Fruit fly (Drosophila melanogaster) whole organism, embryonic: Measurements from ENCODE around the gene CG43051.
A peak's percentile ranks its signal among the peaks of the same experiment; 100 is the strongest.

Source experiments
- Aef1 ChIP-seq: fragments of 200-800 bp; sonication (Bioruptor generic); IDR thresholded peaks from 3 replicates; pipeline ENCODE4 v1.3.6; 2022; ENCODE audit warnings: missing biosample characterization, missing genetic modification characterization
- Asciz ChIP-seq: fragments of 200-800 bp; sonication (Bioruptor generic); optimal IDR thresholded peaks from 2 replicates; lab custom pipeline; 2017; ENCODE audit warnings: missing biosample characterization, mild to moderate bottlenecking, missing genetic modification characterization, missing genetic modification reagents
- CG10321 ChIP-seq: fragments of 200-800 bp; sonication (Bioruptor generic); IDR thresholded peaks from 2 replicates; pipeline ENCODE4 v1.3.6; 2022; ENCODE audit warnings: missing biosample characterization, missing genetic modification characterization
- CG10462 ChIP-seq: fragments of 200-800 bp; sonication (Bioruptor generic); optimal IDR thresholded peaks from 2 replicates; lab custom pipeline; 2016; ENCODE audit warnings: missing biosample characterization, missing genetic modification characterization
- CG10979 ChIP-seq: fragments of 200-800 bp; sonication (Bioruptor generic); optimal IDR thresholded peaks from 2 replicates; lab custom pipeline; 2018; ENCODE audit warnings: missing biosample characterization, mild to moderate bottlenecking, missing genetic modification characterization, moderate library complexity
- CG11085 ChIP-seq: fragments of 200-800 bp; sonication (Bioruptor generic); IDR thresholded peaks from 2 replicates; pipeline ENCODE4 v1.3.6; 2022; ENCODE audit warnings: missing biosample characterization, missing genetic modification characterization
- CG11247 ChIP-seq: fragments of 200-800 bp; sonication (Bioruptor generic); IDR thresholded peaks from 2 replicates; pipeline ENCODE4 v1.3.6; 2022; ENCODE audit warnings: missing biosample characterization, missing genetic modification characterization
- CG11723 ChIP-seq: fragments of 200-800 bp; sonication (Bioruptor generic); optimal IDR thresholded peaks from 2 replicates; lab custom pipeline; 2017; ENCODE audit warnings: missing biosample characterization, mild to moderate bottlenecking, missing genetic modification characterization
- CG12391 ChIP-seq: fragments of 200-800 bp; sonication (Bioruptor generic); optimal IDR thresholded peaks from 3 replicates; lab custom pipeline; 2018; ENCODE audit warnings: missing biosample characterization, mild to moderate bottlenecking, missing genetic modification characterization, moderate library complexity
- CG12942 ChIP-seq: fragments of 200-800 bp; sonication (Bioruptor generic); optimal IDR thresholded peaks from 3 replicates; lab custom pipeline; 2016; ENCODE audit warnings: missing biosample characterization, missing genetic modification characterization
- CG16863 ChIP-seq: fragments of 200-800 bp; sonication (Bioruptor generic); optimal IDR thresholded peaks from 3 replicates; lab custom pipeline; 2016; ENCODE audit warnings: missing biosample characterization, missing genetic modification characterization
- CG17328 ChIP-seq: fragments of 200-800 bp; sonication (Bioruptor generic); IDR thresholded peaks from 2 replicates; pipeline ENCODE4 v1.3.6; 2022; ENCODE audit warnings: missing biosample characterization, missing genetic modification characterization
- CG17829 ChIP-seq: fragments of 200-800 bp; optimal IDR thresholded peaks from 2 replicates; lab custom pipeline; 2019; ENCODE audit warnings: missing biosample characterization, mild to moderate bottlenecking, missing genetic modification characterization, moderate library complexity
- CG18476 ChIP-seq: fragments of 200-800 bp; sonication (Bioruptor generic); optimal IDR thresholded peaks from 2 replicates; lab custom pipeline; 2016; ENCODE audit warnings: missing biosample characterization, mild to moderate bottlenecking, missing genetic modification characterization
- CG2712 ChIP-seq: fragments of 200-800 bp; optimal IDR thresholded peaks from 3 replicates; lab custom pipeline; 2019; ENCODE audit warnings: missing biosample characterization, mild to moderate bottlenecking, missing genetic modification characterization, moderate library complexity
- CG32772 ChIP-seq: fragments of 200-800 bp; sonication (Bioruptor generic); IDR thresholded peaks from 2 replicates; pipeline ENCODE4 v1.3.6; 2022; ENCODE audit warnings: missing biosample characterization, missing genetic modification characterization
- CG33213 ChIP-seq: fragments of 200-800 bp; sonication (Bioruptor generic); optimal IDR thresholded peaks from 3 replicates; lab custom pipeline; 2016; ENCODE audit warnings: missing biosample characterization, missing genetic modification characterization
- CG4328 ChIP-seq: fragments of 200-800 bp; sonication (Bioruptor generic); optimal IDR thresholded peaks from 3 replicates; lab custom pipeline; 2017; ENCODE audit warnings: missing biosample characterization, missing genetic modification reagents, missing genetic modification characterization
- CG4617 ChIP-seq: fragments of 200-800 bp; sonication (Bioruptor generic); optimal IDR thresholded peaks from 3 replicates; lab custom pipeline; 2016; ENCODE audit warnings: missing biosample characterization, missing genetic modification characterization, borderline replicate concordance
- CG6854 ChIP-seq: fragments of 200-800 bp; sonication (Bioruptor generic); optimal IDR thresholded peaks from 3 replicates; lab custom pipeline; 2017; ENCODE audit warnings: missing biosample characterization, mild to moderate bottlenecking, missing genetic modification characterization
- CG7745 ChIP-seq: fragments of 200-800 bp; sonication (Bioruptor generic); optimal IDR thresholded peaks from 2 replicates; lab custom pipeline; 2018; ENCODE audit warnings: missing biosample characterization, mild to moderate bottlenecking, missing genetic modification characterization, moderate library complexity
- CG7839 ChIP-seq: fragments of 200-800 bp; sonication (Bioruptor generic); optimal IDR thresholded peaks from 3 replicates; lab custom pipeline; 2018; ENCODE audit warnings: missing biosample characterization, mild to moderate bottlenecking, missing genetic modification characterization, moderate library complexity
- CG8388 ChIP-seq: fragments of 200-800 bp; sonication (Bioruptor generic); optimal IDR thresholded peaks from 2 replicates; lab custom pipeline; 2019; ENCODE audit warnings: missing biosample characterization, mild to moderate bottlenecking, missing genetic modification characterization, moderate library complexity
- CG8765 ChIP-seq: fragments of 200-800 bp; sonication (Bioruptor generic); IDR thresholded peaks from 2 replicates; pipeline ENCODE4 v1.3.6; 2022; ENCODE audit warnings: missing biosample characterization, missing genetic modification characterization
- Dip3 ChIP-seq: fragments of 200-800 bp; sonication (Bioruptor generic); optimal IDR thresholded peaks from 3 replicates; lab custom pipeline; 2016; ENCODE audit warnings: missing biosample characterization, missing genetic modification characterization
- Dll ChIP-seq: fragments of 200-800 bp; sonication (Bioruptor generic); IDR thresholded peaks from 4 replicates; pipeline ENCODE4 v1.3.6; 2022; ENCODE audit warnings: missing biosample characterization, missing genetic modification characterization; ENCODE audit not compliant: partially characterized antibody
- Doc3 ChIP-seq: fragments of 200-800 bp; sonication (Bioruptor generic); IDR thresholded peaks from 3 replicates; pipeline ENCODE4 v1.3.6; 2022; ENCODE audit warnings: missing biosample characterization, missing genetic modification characterization; ENCODE audit not compliant: partially characterized antibody
- Drgx ChIP-seq: fragments of 200-800 bp; sonication (Bioruptor generic); IDR thresholded peaks from 2 replicates; pipeline ENCODE4 v1.3.6; 2022; ENCODE audit warnings: missing biosample characterization, missing genetic modification characterization
- ERR ChIP-seq: fragments of 200-800 bp; sonication (Bioruptor generic); optimal IDR thresholded peaks from 2 replicates; lab custom pipeline; 2016; ENCODE audit warnings: missing biosample characterization, missing genetic modification characterization
- MBD-R2 ChIP-seq: fragments of 200-800 bp; sonication (Bioruptor generic); IDR thresholded peaks from 2 replicates; pipeline ENCODE4 v1.3.6; 2022; ENCODE audit warnings: missing biosample characterization, missing genetic modification characterization
- NC2β ChIP-seq: fragments of 200-800 bp; sonication (Bioruptor generic); optimal IDR thresholded peaks from 2 replicates; lab custom pipeline; 2016; ENCODE audit warnings: missing biosample characterization, missing genetic modification characterization
- NFAT ChIP-seq: fragments of 200-800 bp; sonication (Bioruptor generic); IDR thresholded peaks from 2 replicates; pipeline ENCODE4 v1.3.6; 2022; ENCODE audit warnings: missing biosample characterization, missing genetic modification characterization
- Pdp1 ChIP-seq, 2 experiments: fragments of 200-800 bp; sonication (Bioruptor generic); optimal IDR thresholded peaks; 3 replicates each; lab custom pipeline; 2016; ENCODE audit warnings: missing biosample characterization in 2 of 2, missing genetic modification characterization in 2 of 2, mild to moderate bottlenecking in 1 of 2, moderate library complexity in 1 of 2
- Poxn ChIP-seq: fragments of 200-800 bp; sonication (Bioruptor generic); IDR thresholded peaks from 2 replicates; pipeline ENCODE4 v1.3.6; 2022; ENCODE audit warnings: missing biosample characterization, missing genetic modification characterization
- Tbp ChIP-seq: fragments of >200 bp; optimal IDR thresholded peaks from 2 replicates; lab custom pipeline; 2018; ENCODE audit warnings: missing biosample characterization, missing genetic modification characterization
- amos ChIP-seq: fragments of 200-800 bp; sonication (Bioruptor generic); IDR thresholded peaks from 2 replicates; pipeline ENCODE4 v1.3.6; 2022; ENCODE audit warnings: missing biosample characterization, missing genetic modification characterization; ENCODE audit not compliant: partially characterized antibody
- dmrt99B ChIP-seq: fragments of 200-800 bp; sonication (Bioruptor generic); optimal IDR thresholded peaks from 2 replicates; lab custom pipeline; 2018; ENCODE audit warnings: missing biosample characterization, mild to moderate bottlenecking, missing genetic modification characterization, moderate library complexity
- esg ChIP-seq: fragments of 200-800 bp; sonication (Bioruptor generic); conservative IDR thresholded peaks from 2 replicates; pipeline ENCODE4 v1.3.6; 2022; ENCODE audit warnings: missing biosample characterization, missing genetic modification characterization
- eyg ChIP-seq: fragments of 200-800 bp; sonication (Bioruptor generic); optimal IDR thresholded peaks from 3 replicates; lab custom pipeline; 2016; ENCODE audit warnings: missing biosample characterization, missing genetic modification characterization
- fd3F ChIP-seq: fragments of 200-800 bp; sonication (Bioruptor generic); optimal IDR thresholded peaks from 2 replicates; lab custom pipeline; 2018; ENCODE audit warnings: missing biosample characterization, mild to moderate bottlenecking, missing genetic modification characterization, moderate library complexity
- gsb ChIP-seq: fragments of 200-800 bp; sonication (Bioruptor generic); IDR thresholded peaks from 2 replicates; pipeline ENCODE4 v1.3.6; 2022; ENCODE audit warnings: missing biosample characterization, missing genetic modification characterization
- hbn ChIP-seq: fragments of 200-800 bp; sonication (Bioruptor generic); IDR thresholded peaks from 2 replicates; pipeline ENCODE4 v1.3.6; 2022; ENCODE audit warnings: missing biosample characterization, missing genetic modification characterization; ENCODE audit not compliant: partially characterized antibody
- hth ChIP-seq: fragments of >200 bp; optimal IDR thresholded peaks from 2 replicates; lab custom pipeline; 2017; ENCODE audit warnings: inconsistent platforms
- ind ChIP-seq: fragments of 200-800 bp; sonication (Bioruptor generic); optimal IDR thresholded peaks from 3 replicates; lab custom pipeline; 2016; ENCODE audit warnings: missing biosample characterization, missing genetic modification characterization
- kni ChIP-seq: fragments of 200-800 bp; sonication (Bioruptor generic); optimal IDR thresholded peaks from 3 replicates; lab custom pipeline; 2017; ENCODE audit warnings: mild to moderate bottlenecking, missing biosample characterization, missing genetic modification reagents, missing genetic modification characterization
- lab ChIP-seq: fragments of 200-800 bp; sonication (Bioruptor generic); optimal IDR thresholded peaks from 3 replicates; lab custom pipeline; 2017; ENCODE audit warnings: missing biosample characterization, missing genetic modification characterization, mild to moderate bottlenecking, moderate library complexity, missing genetic modification reagents
- pho ChIP-seq: fragments of 200-800 bp; sonication (Bioruptor generic); optimal IDR thresholded peaks from 2 replicates; lab custom pipeline; 2016; ENCODE audit warnings: missing biosample characterization, missing genetic modification characterization
- scrt ChIP-seq: fragments of 200-800 bp; sonication (Bioruptor generic); optimal IDR thresholded peaks from 2 replicates; lab custom pipeline; 2018; ENCODE audit warnings: missing biosample characterization, mild to moderate bottlenecking, missing genetic modification characterization, moderate library complexity
- sens-2 ChIP-seq: fragments of 200-800 bp; sonication (Bioruptor generic); IDR thresholded peaks from 2 replicates; pipeline ENCODE4 v1.3.6; 2022; ENCODE audit warnings: missing biosample characterization, missing genetic modification characterization
- ssp ChIP-seq: fragments of 200-800 bp; sonication (Bioruptor generic); IDR thresholded peaks from 2 replicates; pipeline ENCODE4 v1.3.6; 2022; ENCODE audit warnings: missing biosample characterization, missing genetic modification characterization
- unpg ChIP-seq: fragments of 200-800 bp; sonication (Bioruptor generic); optimal IDR thresholded peaks from 3 replicates; lab custom pipeline; 2018; ENCODE audit warnings: missing biosample characterization, mild to moderate bottlenecking, missing genetic modification characterization, moderate library complexity
- vvl ChIP-seq: fragments of 200-800 bp; sonication (Bioruptor generic); IDR thresholded peaks from 2 replicates; pipeline ENCODE4 v1.3.6; 2022; ENCODE audit warnings: missing biosample characterization, missing genetic modification characterization

CG43051 gene

dm6 chr2L:12509458-12509857 is 1.7 kb downstream of the CG43051 start (continued):
- TF ChIP-seq eyg (no peak), CG4617 (GFP tag; lab: Kevin White, UChicago) (no peak), CG6854 (no peak), Doc3 (GFP tag; lab: Robert Waterston, UW) (no peak), Asciz (GFP tag; lab: Kevin White, UChicago) (peak; percentile 54), lab (peak; percentile 36), CG12391 (tag; lab: Kevin White, UChicago) (no peak), CG8388 (GFP tag; lab: Kevin White, UChicago) (peak; percentile 11), ERR (GFP tag; lab: Kevin White, UChicago) (no peak), CG11723 (GFP tag; lab: Kevin White, UChicago) (no peak), CG11247 (no peak), CG10321 (no peak), CG17328 (GFP tag; lab: Robert Waterston, UW) (0 out of 2 replicates have a peak, but pooled peaks have one; percentile 14), dmrt99B (peak; percentile 28), CG7839 (tag; lab: Kevin White, UChicago) (no peak), Dll (no peak), CG17829 (tag; lab: Kevin White, UChicago) (no peak), fd3F (GFP tag; lab: Kevin White, UChicago) (no peak), unpg (peak; percentile 13), ssp (GFP tag; lab: Robert Waterston, UW) (no peak), CG2712 (tag; lab: Kevin White, UChicago) (no peak), sens-2 (0 out of 2 replicates have a peak, but pooled peaks have one; percentile 6), CG16863 (GFP tag; lab: Kevin White, UChicago) (no peak), CG10979 (tag; lab: Kevin White, UChicago) (no peak), Drgx (no peak), CG4328 (GFP tag; lab: Kevin White, UChicago) (no peak), MBD-R2 (GFP tag; lab: Robert Waterston, UW) (no peak), Tbp (GFP tag; lab: Kevin White, UChicago) (no peak), amos (GFP tag; lab: Robert Waterston, UW) (no peak), CG8765 (GFP tag; lab: Robert Waterston, UW) (no peak), CG10462 (GFP tag; lab: Kevin White, UChicago) (no peak), Aef1 (GFP tag; lab: Robert Waterston, UW) (no peak), CG33213 (GFP tag; lab: Kevin White, UChicago) (no peak), ind (GFP tag; lab: Kevin White, UChicago) (no peak), CG32772 (GFP tag; lab: Robert Waterston, UW) (no peak), Poxn (GFP tag; lab: Robert Waterston, UW) (no peak), Dip3 (GFP tag; lab: Kevin White, UChicago) (no peak), NC2β (GFP tag; lab: Kevin White, UChicago) (no peak), Pdp1 (GFP tag; optimal IDR thresholded peaks at IDR 0.05; lab: Kevin White, UChicago) (peak in 1 of 2 experiments; percentile 5), CG12942 (no peak), pho (no peak), CG11085 (GFP tag; lab: Robert Waterston, UW) (no peak), NFAT (GFP tag; lab: Robert Waterston, UW) (no peak), hth (no peak), scrt (GFP tag; lab: Kevin White, UChicago) (no peak), kni (GFP tag; lab: Kevin White, UChicago) (no peak), CG7745 (no peak), hbn (no peak), esg (GFP tag; lab: Robert Waterston, UW) (no peak), vvl (no peak), CG18476 (GFP tag; lab: Kevin White, UChicago) (no peak), gsb (GFP tag; lab: Robert Waterston, UW) (no peak)
